Fruit fly (Drosophila melanogaster): ENCODE measurements around the gene CG42464.

DNA sequence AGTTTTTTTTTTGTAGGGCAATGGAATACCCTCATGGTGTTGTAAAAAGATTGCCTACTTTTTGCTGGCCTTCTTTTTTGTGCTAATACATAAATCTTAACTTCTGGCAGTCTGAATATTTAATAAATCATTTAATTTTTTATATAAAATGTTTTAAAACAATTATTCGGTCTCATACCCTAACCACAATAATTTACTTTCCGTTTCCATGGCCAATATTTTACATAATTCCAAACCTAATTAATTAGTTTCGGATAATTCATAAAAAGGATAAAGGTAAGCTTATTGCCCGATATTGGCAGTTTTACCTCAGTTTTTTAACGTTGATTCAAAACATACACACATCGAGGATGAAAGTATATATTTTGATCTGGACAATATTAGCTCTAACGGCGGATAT lies 631 bp downstream of the CG42464 start, which contains the start of gene CG42465:
- TF ChIP-seq EcR (GFP tag; optimal IDR thresholded peaks at IDR 0.05), result no peak
- TF ChIP-seq psq (optimal IDR thresholded peaks at IDR 0.05), result no peak
- TF ChIP-seq usp (GFP tag; optimal IDR thresholded peaks at IDR 0.05), result no peak
- no peak for TF ChIP-seq CG8478 (optimal IDR thresholded peaks at IDR 0.05)
- no peak for TF ChIP-seq pan (optimal IDR thresholded peaks at IDR 0.05)
- TF ChIP-seq Dll (optimal IDR thresholded peaks at IDR 0.05), result no peak

All from whole organism.